Fruit fly (Drosophila melanogaster) whole organism, embryonic: ENCODE results near the gene CG9948.

ENCODE experiments used
- Asciz ChIP-seq: fragments of 200-800 bp; sonication (Bioruptor generic); optimal IDR thresholded peaks from 2 replicates; lab custom pipeline; 2017; ENCODE audit warnings: missing biosample characterization, mild to moderate bottlenecking, missing genetic modification characterization, missing genetic modification reagents
- Bdp1 ChIP-seq: fragments of 200-800 bp; sonication (Bioruptor generic); optimal IDR thresholded peaks from 3 replicates; lab custom pipeline; 2016; ENCODE audit warnings: missing biosample characterization, missing genetic modification characterization
- CG1024 ChIP-seq: fragments of 200-800 bp; sonication (Bioruptor generic); IDR thresholded peaks from 2 replicates; pipeline ENCODE4 v1.3.6; 2022; ENCODE audit warnings: missing biosample characterization, missing genetic modification characterization
- CG10267 ChIP-seq: fragments of 200-800 bp; sonication (Bioruptor generic); optimal IDR thresholded peaks from 2 replicates; lab custom pipeline; 2018; ENCODE audit warnings: missing biosample characterization, mild to moderate bottlenecking, missing genetic modification characterization, moderate library complexity
- CG12391 ChIP-seq: fragments of 200-800 bp; sonication (Bioruptor generic); optimal IDR thresholded peaks from 3 replicates; lab custom pipeline; 2018; ENCODE audit warnings: missing biosample characterization, mild to moderate bottlenecking, missing genetic modification characterization, moderate library complexity
- CG12659 ChIP-seq: fragments of 200-800 bp; sonication (Bioruptor generic); optimal IDR thresholded peaks from 3 replicates; lab custom pipeline; 2017; ENCODE audit warnings: mild to moderate bottlenecking, missing biosample characterization, missing genetic modification reagents, missing genetic modification characterization
- CG12942 ChIP-seq: fragments of 200-800 bp; sonication (Bioruptor generic); optimal IDR thresholded peaks from 3 replicates; lab custom pipeline; 2016; ENCODE audit warnings: missing biosample characterization, missing genetic modification characterization
- CG13287 ChIP-seq: fragments of 200-800 bp; sonication (Bioruptor generic); IDR thresholded peaks from 2 replicates; pipeline ENCODE4 v1.3.6; 2022; ENCODE audit warnings: missing biosample characterization, missing genetic modification characterization; ENCODE audit not compliant: partially characterized antibody
- CG15479 ChIP-seq: fragments of 200-800 bp; sonication (Bioruptor generic); optimal IDR thresholded peaks from 3 replicates; lab custom pipeline; 2019; ENCODE audit warnings: missing biosample characterization, mild to moderate bottlenecking, missing genetic modification characterization, moderate library complexity
- CG1602 ChIP-seq: fragments of 200-800 bp; sonication (Bioruptor generic); optimal IDR thresholded peaks from 3 replicates; lab custom pipeline; 2016; ENCODE audit warnings: missing biosample characterization, missing genetic modification characterization
- CG17186 ChIP-seq: fragments of 200-800 bp; sonication (Bioruptor generic); optimal IDR thresholded peaks from 3 replicates; lab custom pipeline; 2017; ENCODE audit warnings: missing biosample characterization, missing genetic modification reagents, missing genetic modification characterization
- CG17359 ChIP-seq: fragments of 200-800 bp; sonication (Bioruptor generic); optimal IDR thresholded peaks from 3 replicates; lab custom pipeline; 2018; ENCODE audit warnings: missing biosample characterization, mild to moderate bottlenecking, missing genetic modification characterization, moderate library complexity
- CG17802 ChIP-seq: fragments of 200-800 bp; sonication (Bioruptor generic); optimal IDR thresholded peaks from 2 replicates; lab custom pipeline; 2018; ENCODE audit warnings: missing biosample characterization, mild to moderate bottlenecking, missing genetic modification characterization, moderate library complexity
- CG18764 ChIP-seq: fragments of 200-800 bp; sonication (Bioruptor generic); optimal IDR thresholded peaks from 3 replicates; lab custom pipeline; 2016; ENCODE audit warnings: missing biosample characterization, missing genetic modification characterization
- CG2116 ChIP-seq: fragments of 200-800 bp; sonication (Bioruptor generic); optimal IDR thresholded peaks from 3 replicates; lab custom pipeline; 2018; ENCODE audit warnings: missing biosample characterization, mild to moderate bottlenecking, missing genetic modification characterization
- CG34224 ChIP-seq: fragments of 200-800 bp; sonication (Bioruptor generic); IDR thresholded peaks from 3 replicates; pipeline ENCODE4 v1.3.6; 2022; ENCODE audit warnings: missing biosample characterization, missing genetic modification characterization; ENCODE audit not compliant: partially characterized antibody
- CG34422 ChIP-seq: fragments of 200-800 bp; sonication (Bioruptor generic); IDR thresholded peaks from 3 replicates; pipeline ENCODE4 v1.3.6; 2022; ENCODE audit warnings: missing biosample characterization, missing genetic modification characterization
- CG4360 ChIP-seq: fragments of 200-800 bp; sonication (Bioruptor generic); IDR thresholded peaks from 2 replicates; pipeline ENCODE4 v1.3.6; 2022; ENCODE audit warnings: missing biosample characterization, missing genetic modification characterization
- CG4617 ChIP-seq: fragments of 200-800 bp; sonication (Bioruptor generic); optimal IDR thresholded peaks from 3 replicates; lab custom pipeline; 2016; ENCODE audit warnings: missing biosample characterization, missing genetic modification characterization, borderline replicate concordance
- CG8089 ChIP-seq: fragments of 200-800 bp; sonication (Bioruptor generic); optimal IDR thresholded peaks from 3 replicates; lab custom pipeline; 2016; ENCODE audit warnings: missing biosample characterization, missing genetic modification characterization
- CG9609 ChIP-seq: fragments of 200-800 bp; sonication (Bioruptor generic); optimal IDR thresholded peaks from 3 replicates; lab custom pipeline; 2016; ENCODE audit warnings: missing biosample characterization, missing genetic modification characterization
- CG9727 ChIP-seq: fragments of 200-800 bp; sonication (Bioruptor generic); optimal IDR thresholded peaks from 3 replicates; lab custom pipeline; 2017; ENCODE audit warnings: missing biosample characterization, mild to moderate bottlenecking, missing genetic modification characterization
- CG9797 ChIP-seq: fragments of 200-800 bp; sonication (Bioruptor generic); optimal IDR thresholded peaks from 3 replicates; lab custom pipeline; 2018; ENCODE audit warnings: missing biosample characterization, mild to moderate bottlenecking, missing genetic modification characterization
- Dref ChIP-seq: fragments of 200-800 bp; sonication (Bioruptor generic); IDR thresholded peaks from 2 replicates; pipeline ENCODE4 v1.3.6; 2022; ENCODE audit warnings: missing biosample characterization, missing genetic modification characterization
- Elba2 ChIP-seq: fragments of 200-800 bp; sonication (Bioruptor generic); optimal IDR thresholded peaks from 3 replicates; lab custom pipeline; 2016; ENCODE audit warnings: missing biosample characterization, missing genetic modification characterization
- MBD-R2 ChIP-seq: fragments of 200-800 bp; sonication (Bioruptor generic); IDR thresholded peaks from 2 replicates; pipeline ENCODE4 v1.3.6; 2022; ENCODE audit warnings: missing biosample characterization, missing genetic modification characterization
- MESR4 ChIP-seq: fragments of 200-800 bp; sonication (Bioruptor generic); optimal IDR thresholded peaks from 2 replicates; lab custom pipeline; 2018; ENCODE audit warnings: missing biosample characterization, mild to moderate bottlenecking, missing genetic modification characterization, moderate library complexity
- Med ChIP-seq: fragments of 200-800 bp; sonication (Bioruptor generic); peaks from one replicate; lab custom pipeline; 2016; ENCODE audit warnings: missing biosample characterization, missing genetic modification characterization, mild to moderate bottlenecking, inconsistent platforms, moderate library complexity
- NFAT ChIP-seq: fragments of 200-800 bp; sonication (Bioruptor generic); IDR thresholded peaks from 2 replicates; pipeline ENCODE4 v1.3.6; 2022; ENCODE audit warnings: missing biosample characterization, missing genetic modification characterization
- Opbp ChIP-seq: fragments of 200-800 bp; sonication (Bioruptor generic); IDR thresholded peaks from 3 replicates; pipeline ENCODE4 v1.3.6; 2022; ENCODE audit warnings: missing biosample characterization, missing genetic modification characterization; ENCODE audit not compliant: partially characterized antibody
- Pdp1 ChIP-seq, 2 experiments: fragments of 200-800 bp; sonication (Bioruptor generic); optimal IDR thresholded peaks; 3 replicates each; lab custom pipeline; 2016; ENCODE audit warnings: missing biosample characterization in 2 of 2, missing genetic modification characterization in 2 of 2, mild to moderate bottlenecking in 1 of 2, moderate library complexity in 1 of 2
- Rfx ChIP-seq: fragments of 200-800 bp; sonication (Bioruptor generic); IDR thresholded peaks from 2 replicates; pipeline ENCODE4 v1.3.6; 2022; ENCODE audit warnings: missing biosample characterization, missing genetic modification characterization
- Xbp1 ChIP-seq: fragments of 200-800 bp; sonication (Bioruptor generic); optimal IDR thresholded peaks from 3 replicates; lab custom pipeline; 2016; ENCODE audit warnings: missing biosample characterization, mild to moderate bottlenecking, missing genetic modification characterization
- ase ChIP-seq: fragments of 200-800 bp; sonication (Bioruptor generic); IDR thresholded peaks from 3 replicates; pipeline ENCODE4 v1.3.6; 2022; ENCODE audit warnings: missing biosample characterization, missing genetic modification characterization
- bbx ChIP-seq: fragments of 200-800 bp; sonication (Bioruptor generic); IDR thresholded peaks from 2 replicates; pipeline ENCODE4 v1.3.6; 2022; ENCODE audit warnings: missing biosample characterization, missing genetic modification characterization; ENCODE audit not compliant: partially characterized antibody
- croc ChIP-seq: fragments of 200-800 bp; sonication (Bioruptor generic); conservative IDR thresholded peaks from 3 replicates; pipeline ENCODE4 v1.3.6; 2022; ENCODE audit warnings: missing biosample characterization, missing genetic modification characterization
- dimm ChIP-seq: fragments of 200-800 bp; sonication (Bioruptor generic); IDR thresholded peaks from 2 replicates; pipeline ENCODE4 v1.3.6; 2022; ENCODE audit warnings: missing biosample characterization, missing genetic modification characterization
- dpn ChIP-seq, 2 experiments: fragments of 200-800 bp; sonication (Bioruptor generic); optimal IDR thresholded peaks; 3 replicates each; lab custom pipeline; 2016; ENCODE audit warnings: missing biosample characterization in 2 of 2, missing genetic modification characterization in 2 of 2
- fru ChIP-seq: fragments of >200 bp; optimal IDR thresholded peaks from 2 replicates; lab custom pipeline; 2017
- gfzf ChIP-seq: fragments of 200-800 bp; sonication (Bioruptor generic); optimal IDR thresholded peaks from 2 replicates; lab custom pipeline; 2016; ENCODE audit warnings: missing biosample characterization, mild to moderate bottlenecking, missing genetic modification characterization, moderate library complexity
- hth ChIP-seq: fragments of >200 bp; optimal IDR thresholded peaks from 2 replicates; lab custom pipeline; 2017; ENCODE audit warnings: inconsistent platforms
- klu ChIP-seq: fragments of 200-800 bp; sonication (Bioruptor generic); IDR thresholded peaks from 2 replicates; pipeline ENCODE4 v1.3.6; 2022; ENCODE audit warnings: missing biosample characterization, missing genetic modification characterization
- mld ChIP-seq: fragments of 200-800 bp; sonication (Bioruptor generic); IDR thresholded peaks from 3 replicates; pipeline ENCODE4 v1.3.6; 2022; ENCODE audit warnings: missing biosample characterization, missing genetic modification characterization; ENCODE audit not compliant: partially characterized antibody
- nmo ChIP-seq: fragments of 200-800 bp; sonication (Bioruptor generic); optimal IDR thresholded peaks from 2 replicates; lab custom pipeline; 2018; ENCODE audit warnings: missing biosample characterization, mild to moderate bottlenecking, missing genetic modification characterization, moderate library complexity
- pzg ChIP-seq: fragments of 200-800 bp; sonication (Bioruptor generic); optimal IDR thresholded peaks from 3 replicates; lab custom pipeline; 2018; ENCODE audit warnings: missing biosample characterization, mild to moderate bottlenecking, missing genetic modification characterization, moderate library complexity
- stwl ChIP-seq: fragments of 200-800 bp; sonication (Bioruptor generic); optimal IDR thresholded peaks from 3 replicates; lab custom pipeline; 2018; ENCODE audit warnings: missing biosample characterization, mild to moderate bottlenecking, missing genetic modification characterization, moderate library complexity
- tgo ChIP-seq: fragments of 200-800 bp; sonication (Bioruptor generic); IDR thresholded peaks from 3 replicates; pipeline ENCODE4 v1.3.6; 2022; ENCODE audit warnings: missing biosample characterization, missing genetic modification characterization
- trem ChIP-seq: fragments of 200-800 bp; optimal IDR thresholded peaks from 3 replicates; lab custom pipeline; 2019; ENCODE audit warnings: missing biosample characterization, mild to moderate bottlenecking, missing genetic modification characterization, moderate library complexity
- yki ChIP-seq: fragments of >200 bp; optimal IDR thresholded peaks from 3 replicates; lab custom pipeline; 2018
- zen ChIP-seq: fragments of 200-800 bp; sonication (Bioruptor generic); optimal IDR thresholded peaks from 3 replicates; lab custom pipeline; 2018; ENCODE audit warnings: missing biosample characterization, mild to moderate bottlenecking, missing genetic modification characterization, moderate library complexity

CG9948 gene

DNA sequence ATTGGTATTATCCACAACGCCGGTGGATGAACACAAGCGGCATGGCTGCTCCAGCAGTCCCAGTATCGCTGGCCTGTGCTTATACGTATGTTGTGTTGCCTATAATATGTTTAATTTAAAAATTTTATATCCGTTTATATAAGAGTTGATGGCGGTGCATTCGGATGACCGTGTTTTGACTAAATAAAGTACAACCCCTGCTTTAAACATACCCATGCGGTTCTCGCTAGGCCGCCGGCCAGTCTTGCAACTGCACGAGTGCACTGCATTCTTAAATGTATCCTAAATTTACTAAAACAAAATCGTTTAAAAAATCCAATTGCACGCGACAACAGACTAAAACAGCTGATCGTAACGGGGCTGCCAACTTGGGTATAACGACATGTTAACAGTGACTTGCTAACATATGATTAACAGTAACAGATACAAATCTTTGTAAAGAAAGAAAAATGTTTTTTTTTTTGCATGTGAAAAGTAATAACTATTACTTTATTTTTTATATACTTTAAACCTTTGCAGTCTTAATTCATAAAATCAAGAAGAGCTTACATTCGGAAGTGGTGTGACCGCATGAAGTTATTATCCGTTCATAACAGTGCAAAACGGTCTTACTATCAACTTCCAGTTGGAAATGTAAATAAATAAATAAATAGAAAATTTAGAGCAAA lies 2.1 kb downstream of the CG9948 start, which contains the start of the genes Uqcc1 and Surf1 (continued):
- TF ChIP-seq CG1602 (GFP tag; lab: Kevin White, UChicago) = no peak
- TF ChIP-seq CG12391 (tag; lab: Kevin White, UChicago) = peak; percentile 3
- TF ChIP-seq CG12659 = peak; percentile 1
- no peak for TF ChIP-seq dimm (GFP tag; lab: Robert Waterston, UW)
- TF ChIP-seq CG4617 = peak; percentile 27
- peak in 1 of 2 experiments; percentile 79 for TF ChIP-seq Pdp1 (GFP tag; optimal IDR thresholded peaks at IDR 0.05; lab: Kevin White, UChicago)
- TF ChIP-seq NFAT = no peak
- TF ChIP-seq ase (GFP tag; lab: Robert Waterston, UW) = no peak
- peak; percentile 49 for TF ChIP-seq stwl (tag; lab: Kevin White, UChicago)
- TF ChIP-seq CG2116 = peak; percentile 19
- peak; percentile 35 for TF ChIP-seq pzg (GFP tag; lab: Kevin White, UChicago)
- TF ChIP-seq CG12942 = no peak
- TF ChIP-seq gfzf (GFP tag; lab: Kevin White, UChicago) = peak; percentile 50
- peak; percentile 43 for TF ChIP-seq CG10267
- TF ChIP-seq CG15479 (GFP tag; lab: Kevin White, UChicago) = no peak
- peak; percentile 13; the same call in 1 of the 3 replicates for TF ChIP-seq CG34422 (GFP tag; lab: Robert Waterston, UW)
- no peak for TF ChIP-seq dpn (GFP tag; optimal IDR thresholded peaks at IDR 0.05; lab: Kevin White, UChicago)
- peak; percentile 0 for TF ChIP-seq Med (GFP tag; lab: Kevin White, UChicago)
- peak; percentile 68 for TF ChIP-seq bbx (GFP tag; lab: Robert Waterston, UW)
- no peak for TF ChIP-seq croc (GFP tag; lab: Robert Waterston, UW)
- no peak for TF ChIP-seq Opbp (GFP tag; lab: Robert Waterston, UW)
- TF ChIP-seq CG9727 = no peak
- no peak for TF ChIP-seq Bdp1 (GFP tag; lab: Kevin White, UChicago)
- no peak for TF ChIP-seq Dref
- no peak for TF ChIP-seq Rfx (GFP tag; lab: Robert Waterston, UW)
- no peak for TF ChIP-seq Asciz (GFP tag; lab: Kevin White, UChicago)
- peak; percentile 52; the same call in 1 of the 2 replicates for TF ChIP-seq MBD-R2 (GFP tag; lab: Robert Waterston, UW)
- no peak for TF ChIP-seq Xbp1 (GFP tag; lab: Kevin White, UChicago)
- TF ChIP-seq CG9797 = peak; percentile 62
- TF ChIP-seq CG4360 (GFP tag; lab: Robert Waterston, UW) = no peak
- peak; percentile 56 for TF ChIP-seq CG17359 (tag; lab: Kevin White, UChicago)
- no peak for TF ChIP-seq klu (GFP tag; lab: Robert Waterston, UW)
- TF ChIP-seq nmo (GFP tag; lab: Kevin White, UChicago) = peak; percentile 1
- TF ChIP-seq yki (lab: Kevin White, UChicago) = no peak
- TF ChIP-seq CG17802 = no peak
- TF ChIP-seq CG18764 (GFP tag; lab: Kevin White, UChicago) = no peak
- TF ChIP-seq trem (tag; lab: Kevin White, UChicago) = peak; percentile 98
- TF ChIP-seq CG34224 (GFP tag; lab: Robert Waterston, UW) = 0 out of 3 replicates have a peak, but pooled peaks have one; percentile 19
- TF ChIP-seq zen (tag; lab: Kevin White, UChicago) = no peak
- no peak for TF ChIP-seq fru (lab: Kevin White, UChicago)
- TF ChIP-seq CG9609 = no peak
- TF ChIP-seq CG17186 = no peak
- no peak for TF ChIP-seq tgo (GFP tag; lab: Robert Waterston, UW)
- TF ChIP-seq MESR4 (GFP tag; lab: Kevin White, UChicago) = peak; percentile 51
- TF ChIP-seq mld (GFP tag; lab: Robert Waterston, UW) = no peak
- no peak for TF ChIP-seq CG1024 (GFP tag; lab: Robert Waterston, UW)
- TF ChIP-seq CG13287 = peak; percentile 18; the same call in 1 of the 2 replicates
- TF ChIP-seq Elba2 = peak; percentile 42
- TF ChIP-seq CG8089 = no peak
- TF ChIP-seq hth (lab: Kevin White, UChicago) = no peak
